Fruit fly (Drosophila melanogaster): ENCODE measurements around the gene CG13000.
A peak's percentile ranks its signal among the peaks of the same experiment; 100 is the strongest.

CG13000 gene

dm6 chrX:16918767-16919336 lies 29.4 kb downstream of the CG13000 start:
- TF ChIP-seq Dfd (GFP tag; optimal IDR thresholded peaks at IDR 0.05) (no peak), Rel (GFP tag; optimal IDR thresholded peaks at IDR 0.05) (no peak), Rel (tag; optimal IDR thresholded peaks at IDR 0.05) (peak; percentile 26), Hr78 (GFP tag; optimal IDR thresholded peaks at IDR 0.05) (no peak), Sp1 (GFP tag; optimal IDR thresholded peaks at IDR 0.05) (peak; percentile 28)

- TF ChIP-seq pan (optimal IDR thresholded peaks at IDR 0.05) (no peak), CG32264 (GFP tag; optimal IDR thresholded peaks at IDR 0.05) (peak; percentile 8), h (GFP tag; optimal IDR thresholded peaks at IDR 0.05) (peak; percentile 0), OdsH (GFP tag; optimal IDR thresholded peaks at IDR 0.05) (peak; percentile 12)
Observed at dm6 chrX:16917462-16917861, 30.8 kb downstream of the CG13000 start.

- TF ChIP-seq usp (GFP tag; optimal IDR thresholded peaks at IDR 0.05) (no peak), CrebA (GFP tag; optimal IDR thresholded peaks at IDR 0.05; ENCODE audit: borderline replicate concordance) (no peak), dl (GFP tag; optimal IDR thresholded peaks at IDR 0.05; ENCODE audit: insufficient read depth in 1 of 2, partially characterized antibody in 2 of 2) (no peak), HLH106 (tag; optimal IDR thresholded peaks at IDR 0.05) (no peak), ey (GFP tag; optimal IDR thresholded peaks at IDR 0.05) (no peak), Hr83 (GFP tag; optimal IDR thresholded peaks at IDR 0.05; ENCODE audit: poor library complexity, severe bottlenecking) (no peak), dsf (GFP tag; optimal IDR thresholded peaks at IDR 0.05; ENCODE audit: borderline replicate concordance) (no peak), fru (GFP tag; optimal IDR thresholded peaks at IDR 0.05) (peak; percentile 46), Sp1 (GFP tag; optimal IDR thresholded peaks at IDR 0.05) (no peak), Jra (GFP tag; optimal IDR thresholded peaks at IDR 0.05) (no peak), Myc (optimal IDR thresholded peaks at IDR 0.05) (no peak), GATAd (GFP tag; optimal IDR thresholded peaks at IDR 0.05) (no peak), pan (optimal IDR thresholded peaks at IDR 0.05) (no peak), woc (GFP tag; optimal IDR thresholded peaks at IDR 0.05) (no peak), Mio (GFP tag; optimal IDR thresholded peaks at IDR 0.05) (no peak), sv (GFP tag; optimal IDR thresholded peaks at IDR 0.05) (no peak), Dif (GFP tag; optimal IDR thresholded peaks at IDR 0.05; ENCODE audit: partially characterized antibody) (peak; percentile 16), Rel (GFP tag; optimal IDR thresholded peaks at IDR 0.05) (no peak), Rel (tag; optimal IDR thresholded peaks at IDR 0.05) (peak; percentile 30), br (GFP tag; optimal IDR thresholded peaks at IDR 0.05) (no peak)
Observed at dm6 chrX:16912965-16913755, 35.1 kb downstream of the CG13000 start, which contains the start of gene CG4928. Gene CG4928 (plus strand): TSS chrX:16913180.

- TF ChIP-seq Vsx2 (GFP tag; optimal IDR thresholded peaks at IDR 0.05; ENCODE audit: partially characterized antibody) (no peak), CG32264 (GFP tag; optimal IDR thresholded peaks at IDR 0.05) (no peak), h (GFP tag; optimal IDR thresholded peaks at IDR 0.05) (no peak), fru (GFP tag; optimal IDR thresholded peaks at IDR 0.05) (no peak), Mio (GFP tag; optimal IDR thresholded peaks at IDR 0.05) (no peak), Rel (GFP tag; optimal IDR thresholded peaks at IDR 0.05) (no peak), Rel (tag; optimal IDR thresholded peaks at IDR 0.05) (peak; percentile 92), ey (GFP tag; optimal IDR thresholded peaks at IDR 0.05) (no peak), OdsH (GFP tag; optimal IDR thresholded peaks at IDR 0.05) (no peak), dmrt93B (GFP tag; optimal IDR thresholded peaks at IDR 0.05) (no peak)
Observed at dm6 chrX:16911962-16912361, 36.3 kb downstream of the CG13000 start.

- TF ChIP-seq Hr78 (GFP tag; optimal IDR thresholded peaks at IDR 0.05) (no peak), rgr (GFP tag; optimal IDR thresholded peaks at IDR 0.05) (no peak), Rel (GFP tag; optimal IDR thresholded peaks at IDR 0.05) (no peak), Rel (tag; optimal IDR thresholded peaks at IDR 0.05) (peak; percentile 80), Dfd (GFP tag; optimal IDR thresholded peaks at IDR 0.05) (no peak), OdsH (GFP tag; optimal IDR thresholded peaks at IDR 0.05) (no peak)
Observed at dm6 chrX:16909886-16910285, 38.4 kb downstream of the CG13000 start.

- TF ChIP-seq CrebA (GFP tag; optimal IDR thresholded peaks at IDR 0.05; ENCODE audit: borderline replicate concordance) (no peak), jim (GFP tag; optimal IDR thresholded peaks at IDR 0.05) (no peak), Vsx2 (GFP tag; optimal IDR thresholded peaks at IDR 0.05; ENCODE audit: partially characterized antibody) (no peak), Rel (GFP tag; optimal IDR thresholded peaks at IDR 0.05) (no peak), Rel (tag; optimal IDR thresholded peaks at IDR 0.05) (peak; percentile 44)
Observed at dm6 chrX:16909297-16909696, 39.0 kb downstream of the CG13000 start.
